Fruit fly (Drosophila melanogaster): Measurements from ENCODE around the gene zetaCOP.

Gene zetaCOP

dm6 chr3L:16704251-16704650, 30.9 kb upstream of the zetaCOP start:
- no peak for TF ChIP-seq sage (GFP tag; optimal IDR thresholded peaks at IDR 0.05)
- no peak for TF ChIP-seq Rel (GFP tag; optimal IDR thresholded peaks at IDR 0.05)
- TF ChIP-seq Rel (tag; optimal IDR thresholded peaks at IDR 0.05), result no peak
- TF ChIP-seq CG9705 (GFP tag; optimal IDR thresholded peaks at IDR 0.05), result no peak
- no peak for TF ChIP-seq pan (optimal IDR thresholded peaks at IDR 0.05)
- no peak for TF ChIP-seq h (GFP tag; optimal IDR thresholded peaks at IDR 0.05)
- TF ChIP-seq CG32264 (GFP tag; optimal IDR thresholded peaks at IDR 0.05), result no peak
- no peak for TF ChIP-seq HLH106 (tag; optimal IDR thresholded peaks at IDR 0.05)
- no peak for TF ChIP-seq lola (GFP tag; optimal IDR thresholded peaks at IDR 0.05)
- TF ChIP-seq dmrt93B (GFP tag; optimal IDR thresholded peaks at IDR 0.05), result no peak

- TF ChIP-seq jim (GFP tag; optimal IDR thresholded peaks at IDR 0.05), result no peak
These were observed 29.5 kb upstream of the zetaCOP start for dm6 chr3L:16702866-16703265.

- TF ChIP-seq jim (GFP tag; optimal IDR thresholded peaks at IDR 0.05), result no peak
- TF ChIP-seq Rel (GFP tag; optimal IDR thresholded peaks at IDR 0.05), result no peak
- TF ChIP-seq Rel (tag; optimal IDR thresholded peaks at IDR 0.05), result peak; percentile 72
- TF ChIP-seq tai (GFP tag; optimal IDR thresholded peaks at IDR 0.05), result no peak
- no peak for TF ChIP-seq usp (GFP tag; optimal IDR thresholded peaks at IDR 0.05)
- TF ChIP-seq CG9705 (GFP tag; optimal IDR thresholded peaks at IDR 0.05), result no peak
- no peak for TF ChIP-seq dmrt93B (GFP tag; optimal IDR thresholded peaks at IDR 0.05)
- no peak for TF ChIP-seq Hnf4 (GFP tag; optimal IDR thresholded peaks at IDR 0.05)
These were observed 26.1 kb upstream of the zetaCOP start for dm6 chr3L:16699292-16700026.

dm6 chr3L:16698089-16698488, 24.7 kb upstream of the zetaCOP start:
- TF ChIP-seq Myc (optimal IDR thresholded peaks at IDR 0.05) (no peak), Vsx2 (GFP tag; optimal IDR thresholded peaks at IDR 0.05; ENCODE audit: partially characterized antibody) (no peak), N (GFP tag; optimal IDR thresholded peaks at IDR 0.05) (no peak), sage (GFP tag; optimal IDR thresholded peaks at IDR 0.05) (no peak), CG9705 (GFP tag; optimal IDR thresholded peaks at IDR 0.05) (no peak), CG32264 (GFP tag; optimal IDR thresholded peaks at IDR 0.05) (no peak), HLH106 (tag; optimal IDR thresholded peaks at IDR 0.05) (no peak), Mio (GFP tag; optimal IDR thresholded peaks at IDR 0.05) (no peak), Hr83 (GFP tag; optimal IDR thresholded peaks at IDR 0.05; ENCODE audit: poor library complexity, severe bottlenecking) (no peak), CrebA (GFP tag; optimal IDR thresholded peaks at IDR 0.05; ENCODE audit: borderline replicate concordance) (no peak), Dif (GFP tag; optimal IDR thresholded peaks at IDR 0.05; ENCODE audit: partially characterized antibody) (no peak), GATAd (GFP tag; optimal IDR thresholded peaks at IDR 0.05) (no peak), foxo (GFP tag; optimal IDR thresholded peaks at IDR 0.05) (no peak), br (GFP tag; optimal IDR thresholded peaks at IDR 0.05) (no peak), fru (GFP tag; optimal IDR thresholded peaks at IDR 0.05) (no peak), dmrt93B (GFP tag; optimal IDR thresholded peaks at IDR 0.05) (no peak), Hr78 (GFP tag; optimal IDR thresholded peaks at IDR 0.05) (no peak)

dm6 chr3L:16697069-16697468, 23.7 kb upstream of the zetaCOP start:
- peak; percentile 27 for TF ChIP-seq OdsH (GFP tag; optimal IDR thresholded peaks at IDR 0.05)
- no peak for TF ChIP-seq pan (optimal IDR thresholded peaks at IDR 0.05)
- no peak for TF ChIP-seq ey (GFP tag; optimal IDR thresholded peaks at IDR 0.05)
- TF ChIP-seq HLH106 (tag; optimal IDR thresholded peaks at IDR 0.05), result peak; percentile 56
- peak; percentile 39 for TF ChIP-seq psq (GFP tag; optimal IDR thresholded peaks at IDR 0.05)
- TF ChIP-seq lola (GFP tag; optimal IDR thresholded peaks at IDR 0.05), result no peak
- TF ChIP-seq CrebA (GFP tag; optimal IDR thresholded peaks at IDR 0.05; ENCODE audit: borderline replicate concordance), result no peak
- no peak for TF ChIP-seq Hr78 (GFP tag; optimal IDR thresholded peaks at IDR 0.05)
- TF ChIP-seq foxo (GFP tag; optimal IDR thresholded peaks at IDR 0.05), result peak in 1 of 2 experiments; percentile 41
- TF ChIP-seq rgr (GFP tag; optimal IDR thresholded peaks at IDR 0.05), result peak; percentile 28
- TF ChIP-seq brk (GFP tag; optimal IDR thresholded peaks at IDR 0.05), result peak; percentile 10
- no peak for TF ChIP-seq Dfd (GFP tag; optimal IDR thresholded peaks at IDR 0.05)
- TF ChIP-seq Abd-B (GFP tag; optimal IDR thresholded peaks at IDR 0.05), result no peak
- no peak for TF ChIP-seq dl (GFP tag; optimal IDR thresholded peaks at IDR 0.05; ENCODE audit: insufficient read depth in 1 of 2, partially characterized antibody in 2 of 2)
- no peak for TF ChIP-seq jim (GFP tag; optimal IDR thresholded peaks at IDR 0.05)
- no peak for TF ChIP-seq CG9705 (GFP tag; optimal IDR thresholded peaks at IDR 0.05)
- TF ChIP-seq usp (GFP tag; optimal IDR thresholded peaks at IDR 0.05), result no peak
- TF ChIP-seq Hr83 (GFP tag; optimal IDR thresholded peaks at IDR 0.05; ENCODE audit: poor library complexity, severe bottlenecking), result no peak
- no peak for TF ChIP-seq sv (GFP tag; optimal IDR thresholded peaks at IDR 0.05)
- no peak for TF ChIP-seq tai (GFP tag; optimal IDR thresholded peaks at IDR 0.05)
- peak; percentile 37 for TF ChIP-seq Sp1 (GFP tag; optimal IDR thresholded peaks at IDR 0.05)
- TF ChIP-seq h (GFP tag; optimal IDR thresholded peaks at IDR 0.05), result peak; percentile 33
- TF ChIP-seq Mio (GFP tag; optimal IDR thresholded peaks at IDR 0.05), result no peak
- TF ChIP-seq sage (GFP tag; optimal IDR thresholded peaks at IDR 0.05), result no peak
- TF ChIP-seq Hnf4 (GFP tag; optimal IDR thresholded peaks at IDR 0.05), result no peak
- TF ChIP-seq Jra (GFP tag; optimal IDR thresholded peaks at IDR 0.05), result no peak
